Worm (Caenorhabditis elegans): ENCODE data around the gene clec-27.

ce11 chrV:16880054-16880453, 25.6 kb downstream of the clec-27 start, which contains the start of gene F09C6.3:
- TF ChIP-seq snpc-4 (tag; optimal IDR thresholded peaks at IDR 0.05): no peak
- no peak for TF ChIP-seq pag-3 (tag; optimal IDR thresholded peaks at IDR 0.05; ENCODE audit: borderline replicate concordance, insufficient read depth)
- TF ChIP-seq egl-27 (tag; optimal IDR thresholded peaks at IDR 0.05): no peak
- no peak for TF ChIP-seq ama-1 (optimal IDR thresholded peaks at IDR 0.05)
- no peak for TF ChIP-seq zip-4 (GFP tag; optimal IDR thresholded peaks at IDR 0.05)
- TF ChIP-seq lir-3 (tag; optimal IDR thresholded peaks at IDR 0.05; ENCODE audit: poor library complexity): no peak
- no peak for TF ChIP-seq fkh-10 (GFP tag; optimal IDR thresholded peaks at IDR 0.05)
- no peak for TF ChIP-seq jun-1 (tag; optimal IDR thresholded peaks at IDR 0.05)
- no peak for TF ChIP-seq elt-3 (tag; optimal IDR thresholded peaks at IDR 0.05)
- no peak for TF ChIP-seq hpl-2 (GFP tag; optimal IDR thresholded peaks at IDR 0.05)
- TF ChIP-seq ceh-82 (tag; optimal IDR thresholded peaks at IDR 0.05): no peak
- TF ChIP-seq lin-15B (tag; optimal IDR thresholded peaks at IDR 0.05): no peak
- TF ChIP-seq nhr-237 (tag; optimal IDR thresholded peaks at IDR 0.05): no peak
- no peak for TF ChIP-seq swsn-7 (tag; optimal IDR thresholded peaks at IDR 0.05)
